Worm (Caenorhabditis elegans): ENCODE measurements around the gene lgc-42.
A peak's percentile ranks its signal among the peaks of the same experiment; 100 is the strongest.

lgc-42 gene

ce11 chrIII:1977424-1977823 lies 20.2 kb upstream of the lgc-42 start:
- TF ChIP-seq aly-2 (tag; optimal IDR thresholded peaks at IDR 0.05) (no peak), hmg-1.1 (GFP tag; IDR thresholded peaks at IDR 0.05) (no peak), hlh-11 (tag; optimal IDR thresholded peaks at IDR 0.05) (no peak), mdt-29 (GFP tag; IDR thresholded peaks at IDR 0.05) (no peak), F26F4.8 (GFP tag; conservative IDR thresholded peaks at IDR 0.05) (no peak), unc-62 (GFP tag; optimal IDR thresholded peaks at IDR 0.05 in 1 of 2) (peak in 1 of 2 experiments; percentile 96), unc-62 (tag; optimal IDR thresholded peaks at IDR 0.05) (no peak), ceh-32 (tag; optimal IDR thresholded peaks at IDR 0.05; ENCODE audit: poor library complexity) (no peak), pha-4 (GFP tag; IDR thresholded peaks at IDR 0.05) (no peak), pha-4 (tag; optimal IDR thresholded peaks at IDR 0.05) (no peak), nhr-42 (GFP tag; IDR thresholded peaks at IDR 0.05) (no peak), aha-1 (tag) (peak; percentile 17), R02D3.7 (tag; optimal IDR thresholded peaks at IDR 0.05) (no peak)

- TF ChIP-seq lin-15B (tag; optimal IDR thresholded peaks at IDR 0.05) (no peak), aly-2 (tag; optimal IDR thresholded peaks at IDR 0.05) (no peak), Y105C5A.15 (GFP tag; IDR thresholded peaks at IDR 0.05) (no peak), dve-1 (tag; optimal IDR thresholded peaks at IDR 0.05; ENCODE audit: insufficient read depth) (no peak), vab-7 (GFP tag; IDR thresholded peaks at IDR 0.05) (peak; percentile 35; the same call in 1 of the 2 replicates), egl-43 (GFP tag; IDR thresholded peaks at IDR 0.05) (no peak), jun-1 (tag; optimal IDR thresholded peaks at IDR 0.05) (no peak)
Observed at ce11 chrIII:1981467-1981866, 16.2 kb upstream of the lgc-42 start.

- TF ChIP-seq daf-16 (GFP tag; optimal IDR thresholded peaks at IDR 0.05) (no peak), daf-16 (tag; optimal IDR thresholded peaks at IDR 0.05) (no peak), nhr-10 (tag; optimal IDR thresholded peaks at IDR 0.05) (no peak), nhr-48 (tag; optimal IDR thresholded peaks at IDR 0.05) (no peak), nhr-111 (GFP tag; optimal IDR thresholded peaks at IDR 0.05) (no peak), zfp-3 (GFP tag; conservative IDR thresholded peaks at IDR 0.05) (no peak), zfp-2 (tag; optimal IDR thresholded peaks at IDR 0.05) (no peak), mxl-2 (GFP tag; conservative IDR thresholded peaks at IDR 0.05) (no peak), fos-1 (tag; optimal IDR thresholded peaks at IDR 0.05) (no peak), aha-1 (tag) (no peak), dve-1 (tag; optimal IDR thresholded peaks at IDR 0.05; ENCODE audit: insufficient read depth) (no peak), ctbp-1 (GFP tag; IDR thresholded peaks at IDR 0.05) (no peak), cey-2 (tag; optimal IDR thresholded peaks at IDR 0.05; ENCODE audit: borderline replicate concordance, insufficient read depth) (no peak), ZK337.2 (GFP tag; IDR thresholded peaks at IDR 0.05) (no peak)
Observed at ce11 chrIII:1982597-1983244, 14.9 kb upstream of the lgc-42 start, which contains the start of gene srd-66. Gene srd-66, minus strand, starts transcription at chrIII:1982647.

DNA sequence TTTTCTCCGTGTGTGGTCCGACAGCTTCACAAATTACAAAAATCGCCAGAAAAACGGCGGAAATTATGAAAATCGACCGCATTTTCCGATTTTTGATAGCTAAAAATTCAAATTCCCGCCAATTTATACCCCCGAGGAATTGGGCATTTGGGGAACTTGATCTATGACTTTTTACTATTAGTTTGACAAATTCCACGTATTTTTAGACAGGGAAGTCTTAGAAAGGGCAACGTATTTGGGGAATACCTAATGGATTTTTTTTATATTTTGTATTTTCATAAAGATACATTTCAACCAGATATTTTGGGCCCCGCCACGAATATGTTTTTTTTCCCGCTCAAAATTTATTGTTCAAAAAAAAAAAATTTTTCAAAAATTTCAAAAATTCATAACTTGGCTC lies 12.8 kb upstream of the lgc-42 start, which contains the start of gene Y39A3B.7:
Y39A3B.7 (minus strand) TSS at position 101 of the 400 bp plus-strand sequence.
- TF ChIP-seq nhr-11 (tag; optimal IDR thresholded peaks at IDR 0.05), result no peak
- no peak for TF ChIP-seq skn-1 (tag; optimal IDR thresholded peaks at IDR 0.05)
- no peak for TF ChIP-seq hmg-1.1 (GFP tag; IDR thresholded peaks at IDR 0.05)
- TF ChIP-seq fkh-10 (GFP tag; optimal IDR thresholded peaks at IDR 0.05), result no peak
- no peak for TF ChIP-seq dmd-6 (GFP tag; IDR thresholded peaks at IDR 0.05)
- no peak for TF ChIP-seq mes-2 (tag; optimal IDR thresholded peaks at IDR 0.05; ENCODE audit: poor library complexity, severe bottlenecking)
- no peak for TF ChIP-seq madf-9 (GFP tag; conservative IDR thresholded peaks at IDR 0.05)
- no peak for TF ChIP-seq zip-2 (tag; optimal IDR thresholded peaks at IDR 0.05)
- no peak for TF ChIP-seq nhr-25 (tag; optimal IDR thresholded peaks at IDR 0.05; ENCODE audit: borderline replicate concordance, insufficient read depth)
- TF ChIP-seq F37D6.2 (tag; optimal IDR thresholded peaks at IDR 0.05), result no peak
- TF ChIP-seq nhr-237 (tag; optimal IDR thresholded peaks at IDR 0.05), result no peak
- no peak for TF ChIP-seq jun-1 (tag; optimal IDR thresholded peaks at IDR 0.05)
- no peak for TF ChIP-seq daf-12 (tag; optimal IDR thresholded peaks at IDR 0.05)
- no peak for TF ChIP-seq gei-8 (GFP tag; optimal IDR thresholded peaks at IDR 0.05)

Data from whole organism, L4 larva.